Fruit fly (Drosophila melanogaster): ENCODE data around the gene CG15824.

The CG15824 gene

dm6 chr2L:871419-871846 is 13.5 kb downstream of the CG15824 start (continued):
- TF ChIP-seq CG15269 (tag; optimal IDR thresholded peaks at IDR 0.05): no peak
- peak; percentile 43 for TF ChIP-seq CG6689 (GFP tag; IDR thresholded peaks at IDR 0.05)
- no peak for TF ChIP-seq unc-4 (GFP tag; IDR thresholded peaks at IDR 0.05; ENCODE audit: partially characterized antibody)
- TF ChIP-seq caup (GFP tag; optimal IDR thresholded peaks at IDR 0.05; ENCODE audit: severe bottlenecking): peak; percentile 17
- no peak for TF ChIP-seq CG11723 (GFP tag; optimal IDR thresholded peaks at IDR 0.05)
- TF ChIP-seq CG7372 (GFP tag; IDR thresholded peaks at IDR 0.05): no peak
- no peak for TF ChIP-seq tap (tag; optimal IDR thresholded peaks at IDR 0.05)
- TF ChIP-seq pan (optimal IDR thresholded peaks at IDR 0.05): no peak
- TF ChIP-seq pan (GFP tag; optimal IDR thresholded peaks at IDR 0.05 in 1 of 2, IDR thresholded peaks at IDR 0.05 in 1 of 2): no peak
- TF ChIP-seq inv (GFP tag; IDR thresholded peaks at IDR 0.05; ENCODE audit: partially characterized antibody): no peak; the same call in 1 of the 2 replicates
- no peak for TF ChIP-seq ash1 (GFP tag; optimal IDR thresholded peaks at IDR 0.05)
- peak; percentile 36 for TF ChIP-seq Sin3A (optimal IDR thresholded peaks at IDR 0.05)
- no peak for TF ChIP-seq CG9437 (GFP tag; optimal IDR thresholded peaks at IDR 0.05)
- TF ChIP-seq row (GFP tag; IDR thresholded peaks at IDR 0.05): peak; percentile 8; the same call in 1 of the 3 replicates
- TF ChIP-seq CG4424 (GFP tag; optimal IDR thresholded peaks at IDR 0.05): no peak
- peak; percentile 26; the same call in 1 of the 3 replicates for TF ChIP-seq Dbx (GFP tag; IDR thresholded peaks at IDR 0.05)
- TF ChIP-seq Rx (GFP tag; IDR thresholded peaks at IDR 0.05): no peak
- no peak for TF ChIP-seq CG12071 (GFP tag; optimal IDR thresholded peaks at IDR 0.05)
- TF ChIP-seq da (GFP tag; optimal IDR thresholded peaks at IDR 0.05): no peak
- TF ChIP-seq E2f1 (GFP tag; IDR thresholded peaks at IDR 0.05): no peak
- TF ChIP-seq stc (GFP tag; IDR thresholded peaks at IDR 0.05): no peak
- TF ChIP-seq fru (optimal IDR thresholded peaks at IDR 0.05): no peak
- TF ChIP-seq CG6791 (GFP tag; IDR thresholded peaks at IDR 0.05; ENCODE audit: partially characterized antibody): 0 out of 3 replicates have a peak, but pooled peaks have one; percentile 17
- TF ChIP-seq Jarid2 (GFP tag; optimal IDR thresholded peaks at IDR 0.05): no peak
- TF ChIP-seq CG17568 (GFP tag; optimal IDR thresholded peaks at IDR 0.05): no peak
- TF ChIP-seq Mrtf (GFP tag; IDR thresholded peaks at IDR 0.05): no peak
- no peak for TF ChIP-seq CG4707 (GFP tag; optimal IDR thresholded peaks at IDR 0.05)
- TF ChIP-seq ap (GFP tag; IDR thresholded peaks at IDR 0.05): no peak
- TF ChIP-seq Hey (tag; optimal IDR thresholded peaks at IDR 0.05): no peak
- TF ChIP-seq psq (GFP tag; optimal IDR thresholded peaks at IDR 0.05): no peak
- TF ChIP-seq cas (GFP tag; IDR thresholded peaks at IDR 0.05): no peak
- TF ChIP-seq CG3838 (GFP tag; optimal IDR thresholded peaks at IDR 0.05): no peak
- no peak for TF ChIP-seq gt (GFP tag; IDR thresholded peaks at IDR 0.05)
- TF ChIP-seq slp2 (GFP tag; optimal IDR thresholded peaks at IDR 0.05): no peak
- no peak for TF ChIP-seq vfl (GFP tag; optimal IDR thresholded peaks at IDR 0.05)
- TF ChIP-seq CG7745 (tag; optimal IDR thresholded peaks at IDR 0.05): no peak
- no peak for TF ChIP-seq CG11247 (GFP tag; IDR thresholded peaks at IDR 0.05)
- TF ChIP-seq CG10543 (GFP tag; optimal IDR thresholded peaks at IDR 0.05): peak; percentile 0
- no peak for TF ChIP-seq CG12942 (GFP tag; optimal IDR thresholded peaks at IDR 0.05)
- peak; percentile 50; the same call in 1 of the 3 replicates for TF ChIP-seq CG34422 (GFP tag; IDR thresholded peaks at IDR 0.05)
- no peak for TF ChIP-seq D19B (GFP tag; optimal IDR thresholded peaks at IDR 0.05)
- no peak for TF ChIP-seq Ada2b (GFP tag; IDR thresholded peaks at IDR 0.05)
- TF ChIP-seq CG15073 (GFP tag; optimal IDR thresholded peaks at IDR 0.05): no peak
- no peak for TF ChIP-seq cad (GFP tag; optimal IDR thresholded peaks at IDR 0.05)
- TF ChIP-seq pum (GFP tag; optimal IDR thresholded peaks at IDR 0.05): no peak
- TF ChIP-seq Dref (GFP tag; IDR thresholded peaks at IDR 0.05): peak; percentile 29; the same call in 1 of the 2 replicates
- no peak for TF ChIP-seq Hmx (GFP tag; optimal IDR thresholded peaks at IDR 0.05)
- no peak for TF ChIP-seq CG8924 (tag; optimal IDR thresholded peaks at IDR 0.05)
- TF ChIP-seq fd64A (GFP tag; optimal IDR thresholded peaks at IDR 0.05): no peak
- peak; percentile 89 for TF ChIP-seq YL-1 (GFP tag; optimal IDR thresholded peaks at IDR 0.05)
- no peak for TF ChIP-seq CG4282 (GFP tag; optimal IDR thresholded peaks at IDR 0.05)
- TF ChIP-seq CG15696 (tag; optimal IDR thresholded peaks at IDR 0.05): no peak
- TF ChIP-seq btn (GFP tag; optimal IDR thresholded peaks at IDR 0.05): no peak
